Fruit fly (Drosophila melanogaster) whole organism, embryonic: ENCODE results near the gene CG12289.

Experiments
- B-H2 ChIP-seq: fragments of 200-800 bp; sonication (Bioruptor generic); optimal IDR thresholded peaks from 2 replicates; lab custom pipeline; 2018; ENCODE audit warnings: missing biosample characterization, mild to moderate bottlenecking, missing genetic modification characterization
- CG10366 ChIP-seq: fragments of 200-800 bp; sonication (Bioruptor generic); IDR thresholded peaks from 2 replicates; pipeline ENCODE4 v1.3.6; 2022; ENCODE audit warnings: missing biosample characterization, missing genetic modification characterization
- CG11504 ChIP-seq: fragments of 200-800 bp; sonication (Bioruptor generic); optimal IDR thresholded peaks from 3 replicates; lab custom pipeline; 2019; ENCODE audit warnings: missing biosample characterization, mild to moderate bottlenecking, missing genetic modification characterization, moderate library complexity
- CG12219 ChIP-seq: fragments of 200-800 bp; sonication (Bioruptor generic); optimal IDR thresholded peaks from 3 replicates; lab custom pipeline; 2018; ENCODE audit warnings: missing biosample characterization, mild to moderate bottlenecking, missing genetic modification characterization
- CG13624 ChIP-seq: fragments of 200-800 bp; sonication (Bioruptor generic); optimal IDR thresholded peaks from 2 replicates; lab custom pipeline; 2016; ENCODE audit warnings: missing biosample characterization, missing genetic modification characterization
- CG13894 ChIP-seq: fragments of 200-800 bp; sonication (Bioruptor generic); optimal IDR thresholded peaks from 3 replicates; lab custom pipeline; 2018; ENCODE audit warnings: missing biosample characterization, mild to moderate bottlenecking, missing genetic modification characterization, moderate library complexity
- CG14667 ChIP-seq: fragments of 200-800 bp; sonication (Bioruptor generic); IDR thresholded peaks from 2 replicates; pipeline ENCODE4 v1.3.6; 2022; ENCODE audit warnings: missing biosample characterization, missing genetic modification characterization
- CG15696 ChIP-seq: fragments of 200-800 bp; sonication (Bioruptor generic); optimal IDR thresholded peaks from 2 replicates; lab custom pipeline; 2019; ENCODE audit warnings: missing biosample characterization, mild to moderate bottlenecking, missing genetic modification characterization, moderate library complexity
- CG1602 ChIP-seq: fragments of 200-800 bp; sonication (Bioruptor generic); optimal IDR thresholded peaks from 3 replicates; lab custom pipeline; 2016; ENCODE audit warnings: missing biosample characterization, missing genetic modification characterization
- CG1647 ChIP-seq: fragments of 200-800 bp; sonication (Bioruptor generic); optimal IDR thresholded peaks from 3 replicates; lab custom pipeline; 2016; ENCODE audit warnings: missing biosample characterization, missing genetic modification characterization
- CG17912 ChIP-seq: fragments of 200-800 bp; sonication (Bioruptor generic); optimal IDR thresholded peaks from 2 replicates; lab custom pipeline; 2018; ENCODE audit warnings: missing biosample characterization, mild to moderate bottlenecking, missing genetic modification characterization
- CG2875 ChIP-seq: fragments of 200-800 bp; sonication (Bioruptor generic); optimal IDR thresholded peaks from 2 replicates; lab custom pipeline; 2017; ENCODE audit warnings: missing biosample characterization, mild to moderate bottlenecking, missing genetic modification characterization, missing genetic modification reagents
- CG31388 ChIP-seq: fragments of 200-800 bp; sonication (Bioruptor generic); optimal IDR thresholded peaks from 2 replicates; lab custom pipeline; 2016; ENCODE audit warnings: missing biosample characterization, missing genetic modification characterization
- CG4730 ChIP-seq: fragments of 200-800 bp; sonication (Bioruptor generic); IDR thresholded peaks from 2 replicates; pipeline ENCODE4 v1.3.6; 2022; ENCODE audit warnings: missing biosample characterization, missing genetic modification characterization
- CG6254 ChIP-seq: fragments of 200-800 bp; sonication (Bioruptor generic); optimal IDR thresholded peaks from 3 replicates; lab custom pipeline; 2017; ENCODE audit warnings: mild to moderate bottlenecking, missing biosample characterization, missing genetic modification reagents, missing genetic modification characterization
- CG8765 ChIP-seq: fragments of 200-800 bp; sonication (Bioruptor generic); IDR thresholded peaks from 2 replicates; pipeline ENCODE4 v1.3.6; 2022; ENCODE audit warnings: missing biosample characterization, missing genetic modification characterization
- CG8924 ChIP-seq: fragments of 200-800 bp; optimal IDR thresholded peaks from 3 replicates; lab custom pipeline; 2019; ENCODE audit warnings: missing biosample characterization, mild to moderate bottlenecking, missing genetic modification characterization, moderate library complexity
- CG9609 ChIP-seq: fragments of 200-800 bp; sonication (Bioruptor generic); optimal IDR thresholded peaks from 3 replicates; lab custom pipeline; 2016; ENCODE audit warnings: missing biosample characterization, missing genetic modification characterization
- Dbx ChIP-seq: fragments of 200-800 bp; sonication (Bioruptor generic); IDR thresholded peaks from 3 replicates; pipeline ENCODE4 v1.3.6; 2022; ENCODE audit warnings: missing biosample characterization, missing genetic modification characterization
- Dp ChIP-seq: fragments of 200-800 bp; sonication (Bioruptor generic); optimal IDR thresholded peaks from 2 replicates; lab custom pipeline; 2018; ENCODE audit warnings: missing biosample characterization, mild to moderate bottlenecking, missing genetic modification characterization, moderate library complexity
- Drgx ChIP-seq: fragments of 200-800 bp; sonication (Bioruptor generic); IDR thresholded peaks from 2 replicates; pipeline ENCODE4 v1.3.6; 2022; ENCODE audit warnings: missing biosample characterization, missing genetic modification characterization
- H2.0 ChIP-seq: fragments of 200-800 bp; sonication (Bioruptor generic); IDR thresholded peaks from 2 replicates; pipeline ENCODE4 v1.3.6; 2022; ENCODE audit warnings: missing biosample characterization, missing genetic modification characterization
- HLH4C ChIP-seq: fragments of 200-800 bp; sonication (Bioruptor generic); IDR thresholded peaks from 3 replicates; pipeline ENCODE4 v1.3.6; 2022; ENCODE audit warnings: missing biosample characterization, missing genetic modification characterization; ENCODE audit not compliant: partially characterized antibody
- HLH54F ChIP-seq: fragments of 200-800 bp; sonication (Bioruptor generic); optimal IDR thresholded peaks from 3 replicates; lab custom pipeline; 2016; ENCODE audit warnings: missing biosample characterization, missing genetic modification characterization
- Med ChIP-seq: fragments of 200-800 bp; sonication (Bioruptor generic); peaks from one replicate; lab custom pipeline; 2016; ENCODE audit warnings: missing biosample characterization, missing genetic modification characterization, mild to moderate bottlenecking, inconsistent platforms, moderate library complexity
- NC2α ChIP-seq: fragments of 200-800 bp; sonication (Bioruptor generic); optimal IDR thresholded peaks from 2 replicates; lab custom pipeline; 2016; ENCODE audit warnings: missing biosample characterization, missing genetic modification characterization
- NC2β ChIP-seq: fragments of 200-800 bp; sonication (Bioruptor generic); optimal IDR thresholded peaks from 2 replicates; lab custom pipeline; 2016; ENCODE audit warnings: missing biosample characterization, missing genetic modification characterization
- Scr ChIP-seq: fragments of 200-800 bp; sonication (Bioruptor generic); IDR thresholded peaks from 2 replicates; pipeline ENCODE4 v1.3.6; 2022; ENCODE audit warnings: missing biosample characterization, missing genetic modification characterization; ENCODE audit not compliant: partially characterized antibody
- Sry-δ ChIP-seq: fragments of 200-800 bp; sonication (Bioruptor generic); optimal IDR thresholded peaks from 2 replicates; lab custom pipeline; 2016; ENCODE audit warnings: missing biosample characterization, missing genetic modification characterization
- al ChIP-seq: fragments of 200-800 bp; sonication (Bioruptor generic); IDR thresholded peaks from 2 replicates; pipeline ENCODE4 v1.3.6; 2022; ENCODE audit warnings: missing biosample characterization, missing genetic modification characterization
- ash1 ChIP-seq: fragments of 200-800 bp; sonication (Bioruptor generic); optimal IDR thresholded peaks from 2 replicates; lab custom pipeline; 2018; ENCODE audit warnings: missing biosample characterization, mild to moderate bottlenecking, missing genetic modification characterization
- cad ChIP-seq: fragments of >200 bp; optimal IDR thresholded peaks from 2 replicates; lab custom pipeline; 2017; ENCODE audit warnings: missing biosample characterization, missing genetic modification characterization
- cato ChIP-seq: fragments of 200-800 bp; sonication (Bioruptor generic); optimal IDR thresholded peaks from 2 replicates; lab custom pipeline; 2016; ENCODE audit warnings: missing biosample characterization, missing genetic modification characterization, borderline replicate concordance
- cg ChIP-seq: fragments of 200-800 bp; sonication (Bioruptor generic); optimal IDR thresholded peaks from 3 replicates; lab custom pipeline; 2019; ENCODE audit warnings: missing biosample characterization, mild to moderate bottlenecking, missing genetic modification characterization, moderate library complexity
- crc ChIP-seq: fragments of 200-800 bp; sonication (Bioruptor generic); optimal IDR thresholded peaks from 2 replicates; lab custom pipeline; 2016; ENCODE audit warnings: missing biosample characterization, missing genetic modification characterization
- ems ChIP-seq: fragments of 200-800 bp; sonication (Bioruptor generic); optimal IDR thresholded peaks from 3 replicates; lab custom pipeline; 2016; ENCODE audit warnings: missing biosample characterization, missing genetic modification characterization
- fd102C ChIP-seq: fragments of 200-800 bp; sonication (Bioruptor generic); optimal IDR thresholded peaks from 2 replicates; lab custom pipeline; 2018; ENCODE audit warnings: missing biosample characterization, mild to moderate bottlenecking, missing genetic modification characterization, moderate library complexity
- ftz-f1 ChIP-seq: fragments of 200-800 bp; sonication (Bioruptor generic); optimal IDR thresholded peaks from 2 replicates; lab custom pipeline; 2016; ENCODE audit warnings: missing biosample characterization, missing genetic modification characterization
- gce ChIP-seq: fragments of 200-800 bp; sonication (Bioruptor generic); IDR thresholded peaks from 3 replicates; pipeline ENCODE4 v1.3.6; 2022; ENCODE audit warnings: missing biosample characterization, missing genetic modification characterization
- gem ChIP-seq: fragments of 200-800 bp; sonication (Bioruptor generic); optimal IDR thresholded peaks from 2 replicates; lab custom pipeline; 2019; ENCODE audit warnings: missing biosample characterization, mild to moderate bottlenecking, missing genetic modification characterization, moderate library complexity
- gfzf ChIP-seq: fragments of 200-800 bp; sonication (Bioruptor generic); optimal IDR thresholded peaks from 2 replicates; lab custom pipeline; 2016; ENCODE audit warnings: missing biosample characterization, mild to moderate bottlenecking, missing genetic modification characterization, moderate library complexity
- gro ChIP-seq: fragments of 200-800 bp; sonication (Bioruptor generic); optimal IDR thresholded peaks from 2 replicates; lab custom pipeline; 2016; ENCODE audit warnings: missing biosample characterization, missing genetic modification characterization
- luna ChIP-seq: fragments of 200-800 bp; sonication (Bioruptor generic); optimal IDR thresholded peaks from 2 replicates; lab custom pipeline; 2016; ENCODE audit warnings: missing biosample characterization, missing genetic modification characterization
- mld ChIP-seq: fragments of 200-800 bp; sonication (Bioruptor generic); IDR thresholded peaks from 3 replicates; pipeline ENCODE4 v1.3.6; 2022; ENCODE audit warnings: missing biosample characterization, missing genetic modification characterization; ENCODE audit not compliant: partially characterized antibody
- pb ChIP-seq: fragments of 200-800 bp; sonication (Bioruptor generic); optimal IDR thresholded peaks from 3 replicates; lab custom pipeline; 2016; ENCODE audit warnings: missing biosample characterization, missing genetic modification characterization
- repo ChIP-seq: fragments of 200-800 bp; sonication (Bioruptor generic); optimal IDR thresholded peaks from 2 replicates; lab custom pipeline; 2016; ENCODE audit warnings: missing biosample characterization, missing genetic modification characterization
- sens-2 ChIP-seq: fragments of 200-800 bp; sonication (Bioruptor generic); IDR thresholded peaks from 2 replicates; pipeline ENCODE4 v1.3.6; 2022; ENCODE audit warnings: missing biosample characterization, missing genetic modification characterization
- slp2 ChIP-seq: fragments of 200-800 bp; sonication (Bioruptor generic); optimal IDR thresholded peaks from 2 replicates; lab custom pipeline; 2016; ENCODE audit warnings: missing biosample characterization, missing genetic modification characterization
- tna ChIP-seq: fragments of 200-800 bp; sonication (Bioruptor generic); IDR thresholded peaks from 2 replicates; pipeline ENCODE4 v1.3.6; 2022; ENCODE audit warnings: missing biosample characterization, missing genetic modification characterization; ENCODE audit not compliant: partially characterized antibody
- toy ChIP-seq: fragments of 200-800 bp; sonication (Bioruptor generic); IDR thresholded peaks from 2 replicates; pipeline ENCODE4 v1.3.6; 2022; ENCODE audit warnings: missing biosample characterization, missing genetic modification characterization
- trh ChIP-seq: fragments of 200-800 bp; sonication (Bioruptor generic); optimal IDR thresholded peaks from 2 replicates; lab custom pipeline; 2016; ENCODE audit warnings: missing biosample characterization, missing genetic modification characterization
- usp ChIP-seq: fragments of >200 bp; optimal IDR thresholded peaks from 2 replicates; lab custom pipeline; 2017; ENCODE audit warnings: missing biosample characterization, missing genetic modification characterization
- zf30C ChIP-seq: fragments of 200-800 bp; sonication (Bioruptor generic); optimal IDR thresholded peaks from 3 replicates; lab custom pipeline; 2018; ENCODE audit warnings: missing biosample characterization, mild to moderate bottlenecking, missing genetic modification characterization

The CG12289 gene

dm6 chr3L:11454461-11454860, 3.8 kb downstream of the CG12289 start (continued):
- TF ChIP-seq Dbx (no peak), NC2α (GFP tag; lab: Kevin White, UChicago) (no peak), ems (GFP tag; lab: Kevin White, UChicago) (no peak), CG12219 (no peak), trh (GFP tag; lab: Kevin White, UChicago) (no peak), luna (GFP tag; lab: Kevin White, UChicago) (no peak), pb (GFP tag; lab: Kevin White, UChicago) (no peak), CG6254 (GFP tag; lab: Kevin White, UChicago) (no peak), CG2875 (no peak), fd102C (GFP tag; lab: Kevin White, UChicago) (no peak), CG31388 (no peak), Med (GFP tag; lab: Kevin White, UChicago) (peak; percentile 57), CG8924 (no peak), crc (no peak), B-H2 (GFP tag; lab: Kevin White, UChicago) (no peak), repo (GFP tag; lab: Kevin White, UChicago) (no peak), CG4730 (GFP tag; lab: Robert Waterston, UW) (no peak)

dm6 chr3L:11450535-11450934, 7.7 kb downstream of the CG12289 start:
- no peak for TF ChIP-seq Dp (GFP tag; lab: Kevin White, UChicago)
- no peak for TF ChIP-seq CG1647
- no peak for TF ChIP-seq CG14667 (GFP tag; lab: Robert Waterston, UW)
- peak; percentile 61 for TF ChIP-seq CG11504 (tag; lab: Kevin White, UChicago)
- TF ChIP-seq gce = no peak
- TF ChIP-seq Sry-δ (GFP tag; lab: Kevin White, UChicago) = no peak
- TF ChIP-seq CG17912 (GFP tag; lab: Kevin White, UChicago) = no peak
- TF ChIP-seq ftz-f1 (GFP tag; lab: Kevin White, UChicago) = no peak
- TF ChIP-seq Scr (GFP tag; lab: Robert Waterston, UW) = no peak
- no peak for TF ChIP-seq HLH54F (GFP tag; lab: Kevin White, UChicago)
- peak; percentile 24 for TF ChIP-seq CG1602 (GFP tag; lab: Kevin White, UChicago)
- TF ChIP-seq gem = peak; percentile 70
- peak; percentile 24 for TF ChIP-seq CG15696
- no peak for TF ChIP-seq ash1 (GFP tag; lab: Kevin White, UChicago)
- no peak for TF ChIP-seq H2.0 (GFP tag; lab: Robert Waterston, UW)
- no peak for TF ChIP-seq CG13624 (GFP tag; lab: Kevin White, UChicago)
- no peak for TF ChIP-seq gfzf
- no peak for TF ChIP-seq cato (GFP tag; lab: Kevin White, UChicago)
- TF ChIP-seq CG8765 (GFP tag; lab: Robert Waterston, UW) = no peak
- TF ChIP-seq zf30C = no peak
- TF ChIP-seq gro (GFP tag; lab: Kevin White, UChicago) = no peak
- no peak for TF ChIP-seq cad
- TF ChIP-seq HLH4C = no peak
- TF ChIP-seq NC2β = no peak
- no peak for TF ChIP-seq Drgx (GFP tag; lab: Robert Waterston, UW)
- no peak for TF ChIP-seq tna (GFP tag; lab: Robert Waterston, UW)
- TF ChIP-seq toy (GFP tag; lab: Robert Waterston, UW) = no peak
- no peak for TF ChIP-seq al
- TF ChIP-seq CG10366 (GFP tag; lab: Robert Waterston, UW) = no peak
- no peak for TF ChIP-seq slp2
- no peak for TF ChIP-seq CG9609
- TF ChIP-seq fd102C (GFP tag; lab: Kevin White, UChicago) = no peak
- no peak for TF ChIP-seq CG13894 (tag; lab: Kevin White, UChicago)
- no peak for TF ChIP-seq mld (GFP tag; lab: Robert Waterston, UW)
- no peak for TF ChIP-seq usp (GFP tag; lab: Kevin White, UChicago)
- TF ChIP-seq sens-2 (GFP tag; lab: Robert Waterston, UW) = no peak
- no peak for TF ChIP-seq cg (GFP tag; lab: Kevin White, UChicago)
